Worm (Caenorhabditis elegans) whole organism, midembryonic: ENCODE measurements around the gene lurp-4.

Source experiments
- T22C8.4 ChIP-seq: fragments of 200-800 bp; sonication (Bioruptor generic); IDR thresholded peaks from 2 replicates; pipeline ENCODE4 v1.3.6; 2022; ENCODE audit warnings: missing genetic modification characterization, missing compliant biosample characterization
- cog-1 ChIP-seq: sonication (generic microtip); optimal IDR thresholded peaks from 2 replicates; lab custom pipeline; 2016; ENCODE audit warnings: missing genetic modification characterization, missing compliant biosample characterization
- flt-1 ChIP-seq: fragments of 200-800 bp; sonication (Bioruptor generic); IDR thresholded peaks from 2 replicates; pipeline ENCODE4 v1.3.6; 2022; ENCODE audit warnings: missing genetic modification characterization, missing compliant biosample characterization
- ref-1 ChIP-seq: fragments of 200-800 bp; sonication (Bioruptor generic); conservative IDR thresholded peaks from 2 replicates; pipeline ENCODE4 v1.3.6; 2022; ENCODE audit warnings: missing genetic modification reagents, missing genetic modification characterization, missing compliant biosample characterization
- tab-1 ChIP-seq: fragments of 200-800 bp; sonication (Bioruptor generic); IDR thresholded peaks from 2 replicates; pipeline ENCODE4 v1.3.6; 2022; ENCODE audit warnings: missing genetic modification characterization, missing compliant biosample characterization

DNA sequence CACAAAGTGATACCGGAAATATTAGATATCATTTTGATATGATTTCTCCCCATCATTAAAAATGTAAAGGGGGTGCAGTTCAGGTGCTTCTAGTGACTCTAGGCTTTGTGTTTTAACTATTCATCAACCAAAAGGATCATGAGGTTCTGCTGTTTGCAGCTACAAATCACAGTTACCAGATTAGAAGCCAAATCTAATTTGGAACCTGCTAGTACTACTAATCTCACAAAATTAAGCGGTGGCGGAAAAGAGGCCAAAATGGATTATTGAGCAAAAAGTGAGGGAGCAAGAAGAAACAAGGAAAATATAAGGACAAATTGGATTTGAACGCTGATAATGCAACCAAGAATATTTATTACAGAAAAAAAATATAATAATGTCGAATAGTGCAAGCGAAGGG lies 18.3 kb upstream of the lurp-4 start:
- TF ChIP-seq flt-1 (GFP tag; lab: Robert Waterston, UW) (no peak), tab-1 (GFP tag; lab: Robert Waterston, UW) (no peak), T22C8.4 (GFP tag; lab: Robert Waterston, UW) (no peak), ref-1 (GFP tag; lab: Robert Waterston, UW) (no peak), cog-1 (tag; lab: Kevin White, UChicago) (no peak)
